Fruit fly (Drosophila melanogaster): ENCODE data around the gene ear.

dm6 chr3R:15286024-15286692, 34.4 kb upstream of the ear start:
- TF ChIP-seq EcR (GFP tag; optimal IDR thresholded peaks at IDR 0.05) (no peak), rn (GFP tag; IDR thresholded peaks at IDR 0.05) (no peak)

Data from whole organism, pupa.